Worm (Caenorhabditis elegans) whole organism, L4 larva: ENCODE results near the gene lbp-7.

Experiments used
- T26A8.4 ChIP-seq: fragments of 200-800 bp; sonication (Bioruptor generic); IDR thresholded peaks from 2 replicates; pipeline ENCODE4 v1.3.6; 2022; ENCODE audit warnings: missing genetic modification characterization, missing compliant biosample characterization
- ZK546.5 ChIP-seq, 2 experiments: sonication (generic microtip); optimal IDR thresholded peaks; 2 replicates each; lab custom pipeline; 2017; ENCODE audit warnings: missing biosample characterization in 2 of 2, missing genetic modification characterization in 2 of 2
- fos-1 ChIP-seq: fragments of 150-350 bp; optimal IDR thresholded peaks from 2 replicates; lab custom pipeline; 2014; ENCODE audit warnings: missing biosample characterization, missing genetic modification characterization
- hlh-30 ChIP-seq: sonication (generic microtip); optimal IDR thresholded peaks from 2 replicates; lab custom pipeline; 2017; ENCODE audit warnings: antibody characterized with exemption, mild to moderate bottlenecking, missing genetic modification characterization, missing compliant biosample characterization; ENCODE audit not compliant: insufficient read depth
- nhr-77 ChIP-seq: fragments of 150-350 bp; optimal IDR thresholded peaks from 2 replicates; lab custom pipeline; 2014; ENCODE audit warnings: missing biosample characterization, missing genetic modification characterization
- pha-4 ChIP-seq, 2 experiments: fragments of 150-350 bp in 1 of 2; fragments of 200-800 bp in 1 of 2; sonication (Bioruptor generic) in 1 of 2; IDR thresholded peaks in 1 of 2; optimal IDR thresholded peaks in 1 of 2; 2 replicates each; pipeline versions ENCODE4 v1.3.6 to Lab custom; 2014 to 2022; ENCODE audit warnings: missing genetic modification characterization in 2 of 2, missing genetic modification reagents in 2 of 2, missing biosample characterization in 1 of 2, missing compliant biosample characterization in 1 of 2
- snpc-4 ChIP-seq: fragments of 150-350 bp; optimal IDR thresholded peaks from 2 replicates; lab custom pipeline; 2014; ENCODE audit warnings: missing biosample characterization, missing genetic modification characterization
- unc-39 ChIP-seq: sonication (generic microtip); optimal IDR thresholded peaks from 2 replicates; lab custom pipeline; 2017; ENCODE audit warnings: missing biosample characterization, missing genetic modification characterization
- unc-62 ChIP-seq, 3 experiments: fragments of 150-350 bp in 1 of 3; sonication (generic microtip); optimal IDR thresholded peaks in 2 of 3; peaks in 1 of 3; 1 replicate in 1 of 3; 2 replicates in 2 of 3; lab custom pipeline; 2014 to 2017; ENCODE audit warnings: missing biosample characterization in 3 of 3, missing genetic modification characterization in 3 of 3, missing genetic modification reagents in 3 of 3, missing genotype in 1 of 3
- vab-7 ChIP-seq: fragments of 200-800 bp; sonication (Bioruptor generic); IDR thresholded peaks from 2 replicates; pipeline ENCODE4 v1.3.6; 2022; ENCODE audit warnings: missing genetic modification reagents, missing genetic modification characterization, missing compliant biosample characterization

- TF ChIP-seq hlh-30 (tag; lab: Kevin White, UChicago) (peak; percentile 99), pha-4 (GFP tag; IDR thresholded peaks at IDR 0.05; lab: Robert Waterston, UW) (peak; percentile 30; the same call in 1 of the 2 replicates), pha-4 (tag; optimal IDR thresholded peaks at IDR 0.05; lab: Kevin White, UChicago) (peak; percentile 41), fos-1 (peak; percentile 73), unc-39 (no peak), T26A8.4 (0 out of 2 replicates have a peak, but pooled peaks have one; percentile 29), vab-7 (GFP tag; lab: Robert Waterston, UW) (no peak), ZK546.5 (tag; optimal IDR thresholded peaks at IDR 0.05; lab: Kevin White, UChicago) (no peak), snpc-4 (tag; lab: Kevin White, UChicago) (no peak), unc-62 (GFP tag; optimal IDR thresholded peaks at IDR 0.05 in 1 of 2; lab: Kevin White, UChicago) (peak in 1 of 2 experiments; percentile 98), unc-62 (tag; optimal IDR thresholded peaks at IDR 0.05; lab: Kevin White, UChicago) (no peak), nhr-77 (peak; percentile 96)
These were observed 30.0 kb downstream of the lbp-7 start, which contains the start of gene C06B3.7 for ce11 chrV:13909400-13909799.
